Worm (Caenorhabditis elegans) whole organism, mixed stage, embryonic: Measurements from ENCODE around the gene Y7A5A.6.

Experiments used
- M03D4.4 ChIP-seq: sonication (generic microtip); optimal IDR thresholded peaks from 2 replicates; lab custom pipeline; 2017; ENCODE audit warnings: mild to moderate bottlenecking, missing genetic modification characterization, missing compliant biosample characterization
- bed-3 ChIP-seq: fragments of 200-800 bp; sonication (Bioruptor generic); optimal IDR thresholded peaks from 3 replicates; lab custom pipeline; 2018; ENCODE audit warnings: mild to moderate bottlenecking, missing genetic modification characterization, moderate library complexity, missing compliant biosample characterization
- blmp-1 ChIP-seq: fragments of 150-350 bp; optimal IDR thresholded peaks from 2 replicates; lab custom pipeline; 2014; ENCODE audit warnings: missing biosample characterization, missing genetic modification characterization
- ceh-39 ChIP-seq: fragments of 150-350 bp; optimal IDR thresholded peaks from 2 replicates; lab custom pipeline; 2014; ENCODE audit warnings: missing biosample characterization, missing genetic modification characterization
- ceh-43 ChIP-seq: fragments of 200-800 bp; sonication (Bioruptor generic); optimal IDR thresholded peaks from 2 replicates; lab custom pipeline; 2018; ENCODE audit warnings: mild to moderate bottlenecking, missing genetic modification characterization, moderate library complexity, missing compliant biosample characterization
- ceh-83 ChIP-seq: fragments of 200-800 bp; sonication (Bioruptor generic); optimal IDR thresholded peaks from 2 replicates; lab custom pipeline; 2018; ENCODE audit warnings: mild to moderate bottlenecking, missing genetic modification characterization, missing compliant biosample characterization
- ces-1 ChIP-seq: fragments of 150-350 bp; optimal IDR thresholded peaks from 2 replicates; lab custom pipeline; 2014; ENCODE audit warnings: missing biosample characterization, missing genetic modification reagents, missing genetic modification characterization
- cnd-1 ChIP-seq: fragments of 200-800 bp; sonication (Bioruptor generic); optimal IDR thresholded peaks from 2 replicates; lab custom pipeline; 2018; ENCODE audit warnings: mild to moderate bottlenecking, missing genetic modification characterization, missing compliant biosample characterization
- drap-1 ChIP-seq: fragments of 200-800 bp; sonication (Bioruptor generic); optimal IDR thresholded peaks from 3 replicates; lab custom pipeline; 2018; ENCODE audit warnings: mild to moderate bottlenecking, missing genetic modification characterization, missing compliant biosample characterization
- elt-1 ChIP-seq: sonication (generic microtip); optimal IDR thresholded peaks from 2 replicates; lab custom pipeline; 2017; ENCODE audit warnings: missing genetic modification characterization, mild to moderate bottlenecking, missing compliant biosample characterization, antibody characterized with exemption, moderate library complexity, borderline replicate concordance; ENCODE audit not compliant: insufficient read depth
- elt-3 ChIP-seq: fragments of 150-350 bp; optimal IDR thresholded peaks from 2 replicates; lab custom pipeline; 2014; ENCODE audit warnings: missing biosample characterization, missing genetic modification characterization
- flh-1 ChIP-seq: fragments of 200-800 bp; sonication (Bioruptor generic); optimal IDR thresholded peaks from 2 replicates; lab custom pipeline; 2018; ENCODE audit warnings: mild to moderate bottlenecking, missing genetic modification characterization, moderate library complexity, missing compliant biosample characterization
- ham-2 ChIP-seq: fragments of 200-800 bp; sonication (Bioruptor generic); optimal IDR thresholded peaks from 2 replicates; lab custom pipeline; 2018; ENCODE audit warnings: mild to moderate bottlenecking, missing genetic modification characterization, missing compliant biosample characterization
- hlh-1 ChIP-seq: fragments of 150-350 bp; optimal IDR thresholded peaks from 2 replicates; lab custom pipeline; 2014; ENCODE audit warnings: missing biosample characterization, missing genetic modification reagents, missing genetic modification characterization
- lin-13 ChIP-seq: fragments of 150-350 bp; optimal IDR thresholded peaks from 2 replicates; lab custom pipeline; 2014; ENCODE audit warnings: missing biosample characterization, missing genetic modification characterization
- lin-32 ChIP-seq: fragments of 200-800 bp; sonication (Bioruptor generic); optimal IDR thresholded peaks from 2 replicates; lab custom pipeline; 2018; ENCODE audit warnings: mild to moderate bottlenecking, missing genetic modification characterization, missing compliant biosample characterization
- lsy-2 ChIP-seq: fragments of 150-350 bp; optimal IDR thresholded peaks from 2 replicates; lab custom pipeline; 2014; ENCODE audit warnings: missing biosample characterization, missing genetic modification characterization
- mab-5 ChIP-seq: fragments of 150-350 bp; optimal IDR thresholded peaks from 2 replicates; lab custom pipeline; 2014; ENCODE audit warnings: missing biosample characterization, missing genetic modification characterization
- mep-1 ChIP-seq: fragments of 150-350 bp; optimal IDR thresholded peaks from 2 replicates; lab custom pipeline; 2017; ENCODE audit warnings: missing biosample characterization, missing genetic modification reagents, missing genetic modification characterization, inconsistent platforms
- mls-2 ChIP-seq: sonication (generic microtip); optimal IDR thresholded peaks from 2 replicates; lab custom pipeline; 2016; ENCODE audit warnings: mild to moderate bottlenecking, missing genetic modification characterization, moderate library complexity, missing compliant biosample characterization
- nhr-12 ChIP-seq: fragments of 150-350 bp; optimal IDR thresholded peaks from 2 replicates; lab custom pipeline; 2014; ENCODE audit warnings: missing biosample characterization, missing genetic modification characterization
- nhr-2 ChIP-seq: fragments of 150-350 bp; optimal IDR thresholded peaks from 2 replicates; lab custom pipeline; 2014; ENCODE audit warnings: missing biosample characterization, missing genetic modification characterization
- nhr-237 ChIP-seq: fragments of 150-350 bp; optimal IDR thresholded peaks from 2 replicates; lab custom pipeline; 2014; ENCODE audit warnings: missing biosample characterization, missing genetic modification characterization
- nhr-28 ChIP-seq: fragments of 150-350 bp; optimal IDR thresholded peaks from 2 replicates; lab custom pipeline; 2014; ENCODE audit warnings: missing biosample characterization, missing genetic modification characterization
- nhr-76 ChIP-seq: sonication (generic microtip); optimal IDR thresholded peaks from 2 replicates; lab custom pipeline; 2017; ENCODE audit warnings: missing biosample characterization, missing genetic modification characterization
- pha-4 ChIP-seq: fragments of 150-350 bp; optimal IDR thresholded peaks from 2 replicates; lab custom pipeline; 2018; ENCODE audit warnings: missing biosample characterization, missing genetic modification reagents, missing genetic modification characterization
- sem-2 ChIP-seq: fragments of 200-800 bp; sonication (Bioruptor generic); optimal IDR thresholded peaks from 2 replicates; lab custom pipeline; 2018; ENCODE audit warnings: mild to moderate bottlenecking, missing genetic modification characterization, missing compliant biosample characterization
- snpc-4 ChIP-seq: fragments of 150-350 bp; optimal IDR thresholded peaks from 2 replicates; lab custom pipeline; 2014; ENCODE audit warnings: missing biosample characterization, missing genetic modification characterization
- sptf-1 ChIP-seq: sonication (generic microtip); optimal IDR thresholded peaks from 2 replicates; lab custom pipeline; 2017; ENCODE audit warnings: mild to moderate bottlenecking, missing genetic modification characterization, moderate library complexity, missing compliant biosample characterization
- tbx-8 ChIP-seq: fragments of 200-800 bp; sonication (Bioruptor generic); optimal IDR thresholded peaks from 2 replicates; lab custom pipeline; 2018; ENCODE audit warnings: mild to moderate bottlenecking, missing genetic modification characterization, moderate library complexity, missing compliant biosample characterization
- unc-120 ChIP-seq: sonication (generic microtip); optimal IDR thresholded peaks from 2 replicates; lab custom pipeline; 2017; ENCODE audit warnings: missing genetic modification characterization, missing compliant biosample characterization; ENCODE audit not compliant: poor library complexity, severe bottlenecking
- unc-39 ChIP-seq: fragments of 150-350 bp; optimal IDR thresholded peaks from 2 replicates; lab custom pipeline; 2014; ENCODE audit warnings: missing biosample characterization, missing genetic modification characterization
- unc-62 ChIP-seq: fragments of 150-350 bp; optimal IDR thresholded peaks from 2 replicates; lab custom pipeline; 2014; ENCODE audit warnings: missing biosample characterization, missing genetic modification reagents, missing genetic modification characterization
- zip-8 ChIP-seq: fragments of 150-350 bp; optimal IDR thresholded peaks from 2 replicates; lab custom pipeline; 2014; ENCODE audit warnings: missing biosample characterization, missing genetic modification characterization
- ztf-11 ChIP-seq: fragments of 150-350 bp; optimal IDR thresholded peaks from 2 replicates; lab custom pipeline; 2014; ENCODE audit warnings: missing biosample characterization, missing genetic modification characterization

Y7A5A.6 gene

DNA sequence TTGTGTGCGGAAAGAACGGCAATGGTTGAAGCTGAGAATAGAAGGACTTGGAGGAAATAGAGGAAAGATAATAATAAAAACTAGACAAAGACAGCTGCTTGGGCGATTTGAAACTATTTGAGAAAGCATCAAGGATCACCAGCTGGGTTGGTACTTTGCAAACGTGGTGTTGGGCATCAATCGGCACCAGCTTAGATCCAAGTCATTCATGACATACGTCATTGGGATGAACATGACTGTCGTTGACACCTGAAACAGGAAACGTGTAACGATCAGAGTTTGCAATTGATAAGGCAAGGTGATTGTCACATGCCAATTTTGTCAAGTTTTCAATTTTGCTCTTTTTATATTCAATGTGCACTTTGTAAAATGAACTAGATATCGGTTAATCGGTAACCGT is 43.0 kb upstream of the Y7A5A.6 start:
- TF ChIP-seq nhr-237 (tag; lab: Kevin White, UChicago) = no peak
- TF ChIP-seq nhr-76 (tag; lab: Kevin White, UChicago) = no peak
- no peak for TF ChIP-seq snpc-4
- no peak for TF ChIP-seq ham-2 (GFP tag; lab: Kevin White, UChicago)
- TF ChIP-seq mab-5 (tag; lab: Kevin White, UChicago) = no peak
- TF ChIP-seq flh-1 (GFP tag; lab: Kevin White, UChicago) = no peak
- TF ChIP-seq unc-120 (tag; lab: Kevin White, UChicago) = no peak
- no peak for TF ChIP-seq ceh-83 (GFP tag; lab: Kevin White, UChicago)
- no peak for TF ChIP-seq hlh-1 (tag; lab: Kevin White, UChicago)
- no peak for TF ChIP-seq sem-2 (GFP tag; lab: Kevin White, UChicago)
- TF ChIP-seq lin-13 (tag; lab: Kevin White, UChicago) = no peak
- no peak for TF ChIP-seq ceh-43
- TF ChIP-seq ztf-11 (tag; lab: Kevin White, UChicago) = no peak
- no peak for TF ChIP-seq lin-32 (GFP tag; lab: Kevin White, UChicago)
- TF ChIP-seq mep-1 (tag; lab: Kevin White, UChicago) = no peak
- TF ChIP-seq M03D4.4 = no peak
- TF ChIP-seq mls-2 (tag; lab: Kevin White, UChicago) = no peak
- no peak for TF ChIP-seq nhr-28 (tag; lab: Kevin White, UChicago)
- TF ChIP-seq nhr-2 (tag; lab: Kevin White, UChicago) = no peak
- no peak for TF ChIP-seq unc-62 (GFP tag; lab: Kevin White, UChicago)

DNA sequence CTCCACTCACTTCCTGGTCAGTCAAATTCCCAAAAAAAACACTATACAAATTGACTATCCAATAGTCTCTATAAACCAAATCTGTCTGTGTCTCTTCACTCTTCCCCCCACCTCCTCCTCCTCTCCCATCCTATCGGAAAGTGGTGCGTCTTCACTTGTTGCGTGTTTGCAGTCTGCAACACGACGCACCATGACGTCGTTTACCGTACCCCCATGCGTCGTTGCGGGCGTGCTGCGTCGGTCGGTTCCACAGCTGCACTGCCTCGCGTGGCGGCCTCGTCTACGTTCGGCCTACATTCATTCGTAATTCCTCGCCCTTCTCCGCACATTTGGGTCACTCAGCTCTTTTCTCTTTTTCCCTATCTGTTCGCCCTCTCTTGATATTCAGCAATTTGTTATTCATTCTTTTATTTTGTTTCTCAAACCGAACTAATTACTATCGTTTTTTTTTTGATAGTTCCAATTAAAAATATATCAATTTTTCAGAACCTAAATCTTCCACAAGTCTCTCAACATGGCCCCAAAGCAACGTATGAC is 41.7 kb upstream of the Y7A5A.6 start, which contains the start of gene serp-1.1:
Gene serp-1.1 (plus strand): TSS at position 487 of the 537 bp plus-strand sequence.
- TF ChIP-seq ces-1 (GFP tag; lab: Kevin White, UChicago) (peak; percentile 72), ham-2 (GFP tag; lab: Kevin White, UChicago) (peak; percentile 63), ceh-43 (no peak), unc-62 (GFP tag; lab: Kevin White, UChicago) (peak; percentile 78), ceh-39 (tag; lab: Kevin White, UChicago) (peak; percentile 93), nhr-12 (tag; lab: Kevin White, UChicago) (peak; percentile 83), hlh-1 (tag; lab: Kevin White, UChicago) (peak; percentile 73), blmp-1 (peak; percentile 0), bed-3 (no peak), drap-1 (GFP tag; lab: Kevin White, UChicago) (peak; percentile 81), sptf-1 (tag; lab: Kevin White, UChicago) (peak; percentile 91), elt-3 (peak; percentile 78), pha-4 (tag; lab: Kevin White, UChicago) (peak; percentile 99), M03D4.4 (peak; percentile 67), zip-8 (tag; lab: Kevin White, UChicago) (peak; percentile 28), mab-5 (tag; lab: Kevin White, UChicago) (no peak), unc-39 (tag; lab: Kevin White, UChicago) (peak; percentile 83), nhr-76 (tag; lab: Kevin White, UChicago) (peak; percentile 62), mep-1 (tag; lab: Kevin White, UChicago) (peak; percentile 96), unc-120 (tag; lab: Kevin White, UChicago) (peak; percentile 86), nhr-28 (tag; lab: Kevin White, UChicago) (no peak), flh-1 (GFP tag; lab: Kevin White, UChicago) (no peak), elt-1 (tag; lab: Kevin White, UChicago) (peak; percentile 30), nhr-2 (tag; lab: Kevin White, UChicago) (peak; percentile 64), ztf-11 (tag; lab: Kevin White, UChicago) (peak; percentile 97), cnd-1 (tag; lab: Kevin White, UChicago) (peak; percentile 90), snpc-4 (no peak), lsy-2 (tag; lab: Kevin White, UChicago) (peak; percentile 100), sem-2 (GFP tag; lab: Kevin White, UChicago) (no peak), lin-32 (GFP tag; lab: Kevin White, UChicago) (no peak), tbx-8 (GFP tag; lab: Kevin White, UChicago) (peak; percentile 61), lin-13 (tag; lab: Kevin White, UChicago) (peak; percentile 99), ceh-83 (GFP tag; lab: Kevin White, UChicago) (peak; percentile 51), nhr-237 (tag; lab: Kevin White, UChicago) (peak; percentile 89), mls-2 (tag; lab: Kevin White, UChicago) (peak; percentile 90)
- TF ChIP-seq, all 35 proteins: peak for 27
